Worm (Caenorhabditis elegans): ENCODE data around the gene T04F8.8.

DNA sequence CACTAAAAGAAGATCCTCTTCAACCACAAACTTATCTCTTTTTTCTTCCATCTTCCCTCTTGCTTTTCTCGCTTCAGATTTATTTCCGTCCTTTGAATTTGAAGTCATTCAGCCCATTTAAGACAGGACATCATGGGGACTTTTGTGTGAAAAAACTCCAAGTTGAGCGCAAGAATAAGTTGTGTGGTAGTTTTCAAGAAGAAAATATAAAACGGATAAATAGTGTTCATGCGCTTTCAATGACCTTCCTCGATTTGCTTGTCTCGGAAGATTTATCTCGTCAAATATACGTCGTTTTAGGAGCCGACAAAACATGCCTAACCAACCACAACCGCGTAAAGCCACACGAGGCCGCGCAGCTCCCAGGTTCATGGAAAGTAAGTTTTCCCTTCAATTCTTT is 15.2 kb upstream of the T04F8.8 start, which contains the start of gene sto-6:
- TF ChIP-seq tbx-8 (GFP tag; optimal IDR thresholded peaks at IDR 0.05), result no peak
- no peak for TF ChIP-seq blmp-1 (tag; optimal IDR thresholded peaks at IDR 0.05)
- TF ChIP-seq mab-5 (tag; optimal IDR thresholded peaks at IDR 0.05), result no peak
- no peak for TF ChIP-seq lin-13 (tag; optimal IDR thresholded peaks at IDR 0.05)
- TF ChIP-seq M03D4.4 (tag; optimal IDR thresholded peaks at IDR 0.05), result no peak
- no peak for TF ChIP-seq ztf-11 (tag; optimal IDR thresholded peaks at IDR 0.05)
- TF ChIP-seq flh-1 (GFP tag; optimal IDR thresholded peaks at IDR 0.05), result no peak
- TF ChIP-seq nhr-76 (tag; optimal IDR thresholded peaks at IDR 0.05), result no peak
- no peak for TF ChIP-seq nhr-237 (tag; optimal IDR thresholded peaks at IDR 0.05)
- TF ChIP-seq elt-1 (tag; optimal IDR thresholded peaks at IDR 0.05; ENCODE audit: borderline replicate concordance, insufficient read depth), result no peak
- no peak for TF ChIP-seq ces-1 (GFP tag; optimal IDR thresholded peaks at IDR 0.05)

All from whole organism, mixed stage, embryonic.